Fruit fly (Drosophila melanogaster): ENCODE measurements around the gene Peritrophin-15b.
A peak's percentile ranks its signal among the peaks of the same experiment; 100 is the strongest.

The Peritrophin-15b gene

DNA sequence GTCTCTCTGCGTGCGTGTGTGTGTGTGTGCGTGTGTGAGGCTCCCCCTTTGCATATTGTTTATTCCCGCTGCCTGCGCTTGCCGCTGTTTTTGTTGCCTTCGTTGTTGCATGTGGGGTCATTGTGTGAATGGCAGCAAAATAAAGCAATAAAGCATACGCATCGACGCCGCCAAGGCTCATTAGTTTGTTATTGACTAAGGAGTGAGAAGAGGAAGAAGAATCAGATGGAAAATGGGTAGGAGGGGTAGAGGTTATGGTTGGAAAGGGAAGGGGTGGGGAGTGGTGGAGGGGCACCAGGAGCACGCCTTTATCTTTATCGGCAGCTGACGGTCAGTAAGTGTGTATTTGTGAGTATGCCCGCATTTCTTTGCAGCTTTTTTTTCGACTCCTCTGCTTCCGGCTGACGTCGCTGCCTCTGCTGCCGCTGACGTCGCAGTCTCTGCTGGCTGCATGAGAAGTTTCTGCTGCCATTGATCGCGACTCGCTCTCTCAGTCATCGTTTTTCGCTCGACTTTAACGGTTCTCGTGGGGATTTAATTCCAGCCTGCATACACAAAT is 24.7 kb upstream of the Peritrophin-15b start (continued):
- TF ChIP-seq eg (GFP tag; IDR thresholded peaks at IDR 0.05) (no peak), Sox102F (GFP tag; optimal IDR thresholded peaks at IDR 0.05) (no peak), CG4318 (GFP tag; optimal IDR thresholded peaks at IDR 0.05) (no peak), svp (GFP tag) (peak; percentile 96), fkh (GFP tag; optimal IDR thresholded peaks at IDR 0.05) (no peak), Sox15 (GFP tag; optimal IDR thresholded peaks at IDR 0.05) (no peak), CG1621 (tag; optimal IDR thresholded peaks at IDR 0.05) (peak; percentile 23), Met (GFP tag; optimal IDR thresholded peaks at IDR 0.05) (no peak), Ets21C (GFP tag; optimal IDR thresholded peaks at IDR 0.05) (no peak), CG11294 (GFP tag; IDR thresholded peaks at IDR 0.05) (no peak), Sox14 (GFP tag; optimal IDR thresholded peaks at IDR 0.05) (peak; percentile 18), CG10631 (GFP tag; optimal IDR thresholded peaks at IDR 0.05) (no peak), CG31627 (GFP tag; optimal IDR thresholded peaks at IDR 0.05) (no peak), CG6808 (GFP tag; optimal IDR thresholded peaks at IDR 0.05) (peak; percentile 69), Blimp-1 (GFP tag; optimal IDR thresholded peaks at IDR 0.05) (no peak), dsx (GFP tag; optimal IDR thresholded peaks at IDR 0.05; ENCODE audit: poor library complexity, severe bottlenecking) (peak; percentile 50)

- 0 out of 3 replicates have a peak, but pooled peaks have one; percentile 17 for TF ChIP-seq CG8119 (GFP tag; IDR thresholded peaks at IDR 0.05)
- peak; percentile 36 to 49 for TF ChIP-seq ss (GFP tag; optimal IDR thresholded peaks at IDR 0.05)
- no peak for TF ChIP-seq achi (GFP tag; optimal IDR thresholded peaks at IDR 0.05)
- TF ChIP-seq spab (GFP tag; optimal IDR thresholded peaks at IDR 0.05), result peak; percentile 11
- peak; percentile 57 for TF ChIP-seq svp (GFP tag)
- peak; percentile 61 for TF ChIP-seq Eip78C (GFP tag)
- TF ChIP-seq topi (GFP tag; optimal IDR thresholded peaks at IDR 0.05), result no peak
- TF ChIP-seq CG9139 (GFP tag; optimal IDR thresholded peaks at IDR 0.05), result peak; percentile 38
- TF ChIP-seq lz (GFP tag; optimal IDR thresholded peaks at IDR 0.05), result no peak
- TF ChIP-seq CG6276 (GFP tag; optimal IDR thresholded peaks at IDR 0.05), result peak; percentile 22
- peak; percentile 32 for TF ChIP-seq CG6808 (GFP tag; optimal IDR thresholded peaks at IDR 0.05)
These were observed 23.6 kb upstream of the Peritrophin-15b start for dm6 chr2L:8418113-8418885.

DNA sequence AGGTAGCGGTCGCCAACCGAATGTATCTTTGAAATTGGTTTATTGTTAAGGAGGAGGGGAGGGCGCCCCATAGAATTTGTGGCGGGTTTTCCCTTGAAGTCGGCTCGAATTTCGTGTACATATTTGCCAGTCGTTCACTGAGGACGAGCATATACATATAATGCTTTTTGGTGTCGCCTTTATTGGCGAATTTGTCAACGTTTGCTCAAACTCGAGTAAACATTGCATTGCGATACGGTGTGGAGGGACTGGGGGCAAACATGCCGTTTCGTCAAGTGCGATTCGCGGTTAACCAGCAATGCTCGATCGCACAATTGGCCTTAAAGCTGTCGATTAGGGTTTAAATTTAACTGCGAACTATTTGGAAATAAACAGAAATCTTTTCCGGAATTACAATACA is 22.8 kb upstream of the Peritrophin-15b start:
- TF ChIP-seq esn (GFP tag; optimal IDR thresholded peaks at IDR 0.05) (peak; percentile 23), fkh (GFP tag; optimal IDR thresholded peaks at IDR 0.05) (peak; percentile 34), CG34406 (GFP tag; optimal IDR thresholded peaks at IDR 0.05) (no peak), CG31627 (GFP tag; optimal IDR thresholded peaks at IDR 0.05) (no peak), CG6276 (GFP tag; optimal IDR thresholded peaks at IDR 0.05) (no peak), Blimp-1 (GFP tag; optimal IDR thresholded peaks at IDR 0.05) (peak; percentile 4), topi (GFP tag; optimal IDR thresholded peaks at IDR 0.05) (no peak), svp (GFP tag) (peak; percentile 31), Eip93F (GFP tag; optimal IDR thresholded peaks at IDR 0.05) (no peak), dsx (GFP tag; optimal IDR thresholded peaks at IDR 0.05; ENCODE audit: poor library complexity, severe bottlenecking) (no peak), lz (GFP tag; optimal IDR thresholded peaks at IDR 0.05) (no peak), Eip78C (GFP tag) (peak; percentile 52), fd85E (GFP tag; optimal IDR thresholded peaks at IDR 0.05) (no peak), net (GFP tag; optimal IDR thresholded peaks at IDR 0.05) (no peak), vri (GFP tag; optimal IDR thresholded peaks at IDR 0.05) (peak; percentile 20), CG10669 (GFP tag; optimal IDR thresholded peaks at IDR 0.05) (no peak), Gug (GFP tag; IDR thresholded peaks at IDR 0.05) (no peak), salr (GFP tag; optimal IDR thresholded peaks at IDR 0.05) (no peak), dac (GFP tag; optimal IDR thresholded peaks at IDR 0.05) (no peak), CG4318 (GFP tag; optimal IDR thresholded peaks at IDR 0.05) (no peak), cyc (GFP tag; optimal IDR thresholded peaks at IDR 0.05) (no peak), pdm3 (GFP tag; optimal IDR thresholded peaks at IDR 0.05) (no peak), CG3032 (tag; optimal IDR thresholded peaks at IDR 0.05) (no peak), CG11902 (GFP tag; optimal IDR thresholded peaks at IDR 0.05) (no peak), CG6854 (GFP tag; optimal IDR thresholded peaks at IDR 0.05) (no peak), CG7368 (GFP tag; optimal IDR thresholded peaks at IDR 0.05) (no peak), CG8319 (GFP tag; optimal IDR thresholded peaks at IDR 0.05) (no peak), CG32006 (GFP tag; optimal IDR thresholded peaks at IDR 0.05) (no peak)

All from whole organism, prepupa.